Fruit fly (Drosophila melanogaster) whole organism, prepupa: Measurements from ENCODE around the gene Cht11.

Source experiments
- Blimp-1 ChIP-seq: fragments of 200-800 bp; sonication (Bioruptor generic); optimal IDR thresholded peaks from 3 replicates; lab custom pipeline; 2017; ENCODE audit warnings: missing biosample characterization, missing genetic modification characterization, mild to moderate bottlenecking, moderate library complexity, missing genetic modification reagents
- CG10631 ChIP-seq: fragments of 200-800 bp; sonication (Bioruptor generic); optimal IDR thresholded peaks from 2 replicates; lab custom pipeline; 2016; ENCODE audit warnings: missing biosample characterization, missing genetic modification characterization
- CG11902 ChIP-seq: fragments of 200-800 bp; sonication (Bioruptor generic); optimal IDR thresholded peaks from 3 replicates; lab custom pipeline; 2016; ENCODE audit warnings: missing biosample characterization, missing genetic modification characterization
- CG15336 ChIP-seq: fragments of 200-800 bp; sonication (Bioruptor generic); IDR thresholded peaks from 2 replicates; pipeline ENCODE4 v1.3.6; 2022; ENCODE audit warnings: missing biosample characterization, missing genetic modification characterization
- CG1621 ChIP-seq: fragments of 200-800 bp; sonication (Bioruptor generic); optimal IDR thresholded peaks from 3 replicates; lab custom pipeline; 2018; ENCODE audit warnings: missing biosample characterization, mild to moderate bottlenecking, missing genetic modification characterization
- CG16779 ChIP-seq: fragments of 200-800 bp; sonication (Bioruptor generic); optimal IDR thresholded peaks from 3 replicates; lab custom pipeline; 2017; ENCODE audit warnings: missing biosample characterization, mild to moderate bottlenecking, missing genetic modification characterization
- CG3032 ChIP-seq: fragments of 200-800 bp; optimal IDR thresholded peaks from 2 replicates; lab custom pipeline; 2019; ENCODE audit warnings: missing biosample characterization, mild to moderate bottlenecking, missing genetic modification characterization, moderate library complexity
- CG6163 ChIP-seq: fragments of 200-800 bp; sonication (Bioruptor generic); IDR thresholded peaks from 3 replicates; pipeline ENCODE4 v1.3.6; 2022; ENCODE audit warnings: missing biosample characterization, missing genetic modification characterization
- CG6792 ChIP-seq: fragments of 200-800 bp; sonication (Bioruptor generic); optimal IDR thresholded peaks from 3 replicates; lab custom pipeline; 2016; ENCODE audit warnings: missing biosample characterization, missing genetic modification characterization
- CG8119 ChIP-seq: fragments of 200-800 bp; sonication (Bioruptor generic); IDR thresholded peaks from 3 replicates; pipeline ENCODE4 v1.3.6; 2022; ENCODE audit warnings: missing biosample characterization, missing genetic modification characterization
- CG9139 ChIP-seq: fragments of 200-800 bp; sonication (Bioruptor generic); optimal IDR thresholded peaks from 3 replicates; lab custom pipeline; 2017; ENCODE audit warnings: missing biosample characterization, mild to moderate bottlenecking, missing genetic modification characterization
- Eip75B ChIP-seq: fragments of 200-800 bp; sonication (Bioruptor generic); optimal IDR thresholded peaks from 3 replicates; lab custom pipeline; 2016; ENCODE audit warnings: missing biosample characterization, missing genetic modification characterization
- Eip78C ChIP-seq: fragments of 200-800 bp; sonication (Bioruptor generic); peaks from one replicate; lab custom pipeline; 2016; ENCODE audit warnings: missing biosample characterization, missing genetic modification characterization
- Ets96B ChIP-seq: fragments of 200-800 bp; optimal IDR thresholded peaks from 2 replicates; lab custom pipeline; 2019; ENCODE audit warnings: missing biosample characterization, mild to moderate bottlenecking, missing genetic modification characterization, moderate library complexity
- Gug ChIP-seq: fragments of 200-800 bp; sonication (Bioruptor generic); IDR thresholded peaks from 2 replicates; pipeline ENCODE4 v1.3.6; 2022; ENCODE audit warnings: missing biosample characterization, missing genetic modification characterization
- Hr39 ChIP-seq: fragments of 200-800 bp; sonication (Bioruptor generic); optimal IDR thresholded peaks from 2 replicates; lab custom pipeline; 2016; ENCODE audit warnings: missing biosample characterization, missing genetic modification characterization
- Lpt ChIP-seq: fragments of 200-800 bp; sonication (Bioruptor generic); optimal IDR thresholded peaks from 3 replicates; lab custom pipeline; 2016; ENCODE audit warnings: missing biosample characterization, missing genetic modification characterization
- OdsH ChIP-seq: fragments of 200-800 bp; sonication (Bioruptor generic); optimal IDR thresholded peaks from 3 replicates; lab custom pipeline; 2016; ENCODE audit warnings: missing biosample characterization, missing genetic modification characterization
- Smox ChIP-seq: fragments of 200-800 bp; sonication (Bioruptor generic); optimal IDR thresholded peaks from 3 replicates; lab custom pipeline; 2016; ENCODE audit warnings: missing biosample characterization, missing genetic modification characterization
- Sox102F ChIP-seq: fragments of 200-800 bp; sonication (Bioruptor generic); optimal IDR thresholded peaks from 2 replicates; lab custom pipeline; 2016; ENCODE audit warnings: missing biosample characterization, mild to moderate bottlenecking, missing genetic modification characterization
- Sox14 ChIP-seq: fragments of 200-800 bp; sonication (Bioruptor generic); optimal IDR thresholded peaks from 3 replicates; lab custom pipeline; 2016; ENCODE audit warnings: missing biosample characterization, missing genetic modification characterization
- acj6 ChIP-seq: fragments of 200-800 bp; sonication (Bioruptor generic); optimal IDR thresholded peaks from 3 replicates; lab custom pipeline; 2016; ENCODE audit warnings: missing biosample characterization, missing genetic modification characterization
- dac ChIP-seq: fragments of 200-800 bp; sonication (Bioruptor generic); optimal IDR thresholded peaks from 2 replicates; lab custom pipeline; 2017; ENCODE audit warnings: missing biosample characterization, mild to moderate bottlenecking, missing genetic modification characterization
- esn ChIP-seq: fragments of 200-800 bp; sonication (Bioruptor generic); optimal IDR thresholded peaks from 2 replicates; lab custom pipeline; 2016; ENCODE audit warnings: missing biosample characterization, mild to moderate bottlenecking, missing genetic modification characterization, moderate library complexity
- fd59A ChIP-seq: fragments of 200-800 bp; sonication (Bioruptor generic); optimal IDR thresholded peaks from 2 replicates; lab custom pipeline; 2017; ENCODE audit warnings: missing biosample characterization, mild to moderate bottlenecking, missing genetic modification characterization, missing genetic modification reagents
- lz ChIP-seq: fragments of 200-800 bp; sonication (Bioruptor generic); optimal IDR thresholded peaks from 3 replicates; lab custom pipeline; 2016; ENCODE audit warnings: missing biosample characterization, missing genetic modification characterization
- net ChIP-seq: fragments of 200-800 bp; sonication (Bioruptor generic); optimal IDR thresholded peaks from 3 replicates; lab custom pipeline; 2016; ENCODE audit warnings: missing biosample characterization, missing genetic modification characterization
- pdm3 ChIP-seq: fragments of 200-800 bp; sonication (Bioruptor generic); optimal IDR thresholded peaks from 3 replicates; lab custom pipeline; 2016; ENCODE audit warnings: missing biosample characterization, missing genetic modification characterization
- salr ChIP-seq, 2 experiments: fragments of 200-800 bp; sonication (Bioruptor generic); optimal IDR thresholded peaks; 3 replicates each; lab custom pipeline; 2016 to 2018; ENCODE audit warnings: missing biosample characterization in 2 of 2, missing genetic modification characterization in 2 of 2, mild to moderate bottlenecking in 1 of 2
- ss ChIP-seq, 2 experiments: fragments of 200-800 bp; sonication (Bioruptor generic); optimal IDR thresholded peaks; 2 replicates in 1 of 2; 3 replicates in 1 of 2; lab custom pipeline; 2017 to 2018; ENCODE audit warnings: mild to moderate bottlenecking in 2 of 2, missing biosample characterization in 2 of 2, missing genetic modification characterization in 2 of 2, moderate library complexity in 1 of 2
- svp ChIP-seq: fragments of 200-800 bp; sonication (Bioruptor generic); peaks from one replicate; lab custom pipeline; 2016; ENCODE audit warnings: missing biosample characterization, missing genetic modification characterization
- topi ChIP-seq: fragments of 200-800 bp; sonication (Bioruptor generic); optimal IDR thresholded peaks from 3 replicates; lab custom pipeline; 2016; ENCODE audit warnings: missing biosample characterization, missing genetic modification characterization
- vri ChIP-seq: fragments of 200-800 bp; sonication (Bioruptor generic); optimal IDR thresholded peaks from 3 replicates; lab custom pipeline; 2016; ENCODE audit warnings: missing biosample characterization, mild to moderate bottlenecking, missing genetic modification characterization

The Cht11 gene

dm6 chrX:6869770-6870404 is 20.6 kb upstream of the Cht11 start:
- TF ChIP-seq Gug (no peak), CG1621 (tag; lab: Kevin White, UChicago) (no peak), lz (GFP tag; lab: Kevin White, UChicago) (no peak), acj6 (GFP tag; lab: Kevin White, UChicago) (no peak), Hr39 (GFP tag; lab: Kevin White, UChicago) (no peak), Ets96B (tag; lab: Kevin White, UChicago) (no peak), fd59A (no peak), net (GFP tag; lab: Kevin White, UChicago) (no peak), Blimp-1 (GFP tag; lab: Kevin White, UChicago) (no peak), Smox (GFP tag; lab: Kevin White, UChicago) (no peak), CG16779 (tag; lab: Kevin White, UChicago) (no peak), CG10631 (GFP tag; lab: Kevin White, UChicago) (no peak), pdm3 (GFP tag; lab: Kevin White, UChicago) (no peak), Sox14 (GFP tag; lab: Kevin White, UChicago) (no peak), dac (GFP tag; lab: Kevin White, UChicago) (no peak), Eip75B (GFP tag; lab: Kevin White, UChicago) (no peak)

- TF ChIP-seq CG11902 (GFP tag; lab: Kevin White, UChicago) (no peak), Eip78C (GFP tag; lab: Kevin White, UChicago) (peak; percentile 67), Sox102F (peak; percentile 6)
Observed at dm6 chrX:6868629-6869579, 19.6 kb upstream of the Cht11 start.

dm6 chrX:6868024-6868628 is 18.8 kb upstream of the Cht11 start:
- TF ChIP-seq ss (GFP tag; optimal IDR thresholded peaks at IDR 0.05; lab: Kevin White, UChicago) = peak; percentile 28 to 60
- peak in 1 of 2 experiments; percentile 6 for TF ChIP-seq salr (GFP tag; optimal IDR thresholded peaks at IDR 0.05; lab: Kevin White, UChicago)
- TF ChIP-seq CG3032 (tag; lab: Kevin White, UChicago) = no peak
- TF ChIP-seq CG6792 = peak; percentile 14
- TF ChIP-seq topi (GFP tag; lab: Kevin White, UChicago) = peak; percentile 60
- TF ChIP-seq Lpt (GFP tag; lab: Kevin White, UChicago) = no peak
- TF ChIP-seq fd59A = no peak
- peak; percentile 36 for TF ChIP-seq Sox102F
- TF ChIP-seq Eip75B (GFP tag; lab: Kevin White, UChicago) = peak; percentile 5
- peak; percentile 39 for TF ChIP-seq vri (GFP tag; lab: Kevin White, UChicago)
- peak; percentile 76 for TF ChIP-seq esn (GFP tag; lab: Kevin White, UChicago)
- peak; percentile 25 for TF ChIP-seq Blimp-1 (GFP tag; lab: Kevin White, UChicago)
- peak; percentile 39 for TF ChIP-seq lz (GFP tag; lab: Kevin White, UChicago)
- peak; percentile 18 for TF ChIP-seq OdsH (GFP tag; lab: Kevin White, UChicago)
- TF ChIP-seq CG6163 = peak; percentile 48; the same call in 2 of the 3 replicates
- TF ChIP-seq CG11902 (GFP tag; lab: Kevin White, UChicago) = no peak
- peak; percentile 54 for TF ChIP-seq svp
- no peak for TF ChIP-seq CG9139 (GFP tag; lab: Kevin White, UChicago)
- TF ChIP-seq CG1621 (tag; lab: Kevin White, UChicago) = peak; percentile 56
- TF ChIP-seq CG15336 (GFP tag; lab: Robert Waterston, UW) = 0 out of 2 replicates have a peak, but pooled peaks have one; percentile 10
- TF ChIP-seq CG8119 = peak; percentile 42; the same call in 2 of the 3 replicates
